Worm (Caenorhabditis elegans) whole organism, mixed stage, embryonic: ENCODE measurements around the gene nhr-225.

ENCODE experiments used
- ceh-83 ChIP-seq: fragments of 200-800 bp; sonication (Bioruptor generic); optimal IDR thresholded peaks from 2 replicates; lab custom pipeline; 2018; ENCODE audit warnings: mild to moderate bottlenecking, missing genetic modification characterization, missing compliant biosample characterization
- mab-5 ChIP-seq: fragments of 150-350 bp; optimal IDR thresholded peaks from 2 replicates; lab custom pipeline; 2014; ENCODE audit warnings: missing biosample characterization, missing genetic modification characterization
- nhr-237 ChIP-seq: fragments of 150-350 bp; optimal IDR thresholded peaks from 2 replicates; lab custom pipeline; 2014; ENCODE audit warnings: missing biosample characterization, missing genetic modification characterization
- nhr-76 ChIP-seq: sonication (generic microtip); optimal IDR thresholded peaks from 2 replicates; lab custom pipeline; 2017; ENCODE audit warnings: missing biosample characterization, missing genetic modification characterization
- unc-62 ChIP-seq: fragments of 150-350 bp; optimal IDR thresholded peaks from 2 replicates; lab custom pipeline; 2014; ENCODE audit warnings: missing biosample characterization, missing genetic modification reagents, missing genetic modification characterization

ce11 chrV:2324260-2324659, 34.0 kb upstream of the nhr-225 start:
- TF ChIP-seq ceh-83 (GFP tag; lab: Kevin White, UChicago): no peak
- TF ChIP-seq unc-62: no peak
- TF ChIP-seq nhr-76 (tag; lab: Kevin White, UChicago): no peak
- TF ChIP-seq nhr-237 (tag; lab: Kevin White, UChicago): no peak
- TF ChIP-seq mab-5 (tag; lab: Kevin White, UChicago): no peak
